Worm (Caenorhabditis elegans) whole organism, L4/young adult: ENCODE results near the gene hlh-19.

Experiments used
- W03F9.2 ChIP-seq: fragments of 150-350 bp; optimal IDR thresholded peaks from 2 replicates; lab custom pipeline; 2014; ENCODE audit warnings: missing biosample characterization, missing genetic modification characterization
- dao-5 ChIP-seq: sonication (generic microtip); optimal IDR thresholded peaks from 2 replicates; lab custom pipeline; 2016; ENCODE audit warnings: missing genotype, missing genetic modification characterization, moderate library complexity, missing compliant biosample characterization
- him-1 ChIP-seq: sonication (generic microtip); optimal IDR thresholded peaks from 2 replicates; lab custom pipeline; 2016; ENCODE audit warnings: missing genotype, missing genetic modification reagents, missing genetic modification characterization, missing compliant biosample characterization

DNA sequence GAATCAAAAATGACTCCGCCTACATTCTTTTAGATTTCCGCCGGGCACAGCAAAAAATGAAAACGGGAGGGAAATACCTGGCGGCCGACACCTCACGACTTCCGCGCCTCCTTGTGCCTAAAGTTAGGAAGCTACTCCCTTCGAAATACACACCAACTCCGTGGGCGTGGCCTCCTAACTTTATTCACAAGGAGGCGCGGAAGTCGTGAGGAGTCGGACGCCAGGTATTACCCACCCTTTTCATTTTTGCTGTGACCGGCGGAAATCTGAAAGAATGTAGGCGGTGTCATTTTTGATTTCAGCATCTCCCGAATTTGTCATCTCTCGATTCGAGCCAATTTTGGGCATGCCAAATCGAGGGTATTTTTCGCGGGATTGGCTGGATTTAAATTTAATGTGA is 19.0 kb downstream of the hlh-19 start:
- TF ChIP-seq W03F9.2 (tag; lab: Kevin White, UChicago) = no peak
- TF ChIP-seq dao-5 (tag; lab: Kevin White, UChicago) = no peak
- no peak for TF ChIP-seq him-1 (tag; lab: Kevin White, UChicago)
